Worm (Caenorhabditis elegans): ENCODE results near the gene col-77.

DNA sequence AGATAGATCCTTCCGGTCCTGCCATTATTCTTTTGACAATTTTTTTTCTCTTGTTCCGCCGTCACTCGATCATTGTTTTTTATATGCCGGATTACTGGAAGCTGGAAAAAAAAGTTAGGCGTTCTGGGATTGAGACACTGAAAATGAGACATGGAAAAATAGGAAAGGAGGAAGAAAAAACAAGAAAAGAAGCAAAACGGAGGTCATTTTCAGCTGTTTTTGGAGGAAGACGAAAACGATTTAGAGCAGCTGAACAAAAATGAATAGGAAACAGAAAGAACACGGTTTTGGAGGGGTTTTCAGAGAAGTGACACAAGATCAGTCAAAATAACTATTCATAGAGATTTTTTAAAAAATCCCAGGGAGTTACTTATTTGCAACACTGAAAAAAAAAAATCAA lies 9.9 kb upstream of the col-77 start, which contains the start of gene amt-3:
- TF ChIP-seq nfya-1 (tag; optimal IDR thresholded peaks at IDR 0.05; ENCODE audit: insufficient read depth): no peak
- no peak for TF ChIP-seq pqm-1 (tag; optimal IDR thresholded peaks at IDR 0.05)
- TF ChIP-seq mdl-1 (tag; optimal IDR thresholded peaks at IDR 0.05): no peak

All from whole organism, L3 larva.